Comparison of ENCODE assay signal across 4 worm cellular contexts in genomic region chrII:11221771-11222355, ce11.
A peak's percentile ranks its signal among the peaks of the same experiment; 100 is the strongest.
TF ChIP-seq lines count a peak whose summit lies in the region.

TSS of gene plpr-1 (plus strand) at chrII:11222305.

TF ChIP-seq in whole organism, L4 larva, 104 proteins besides CTCF, POLR2A, EP300 and RAD21:
- TF ChIP-seq lin-29 (GFP tag; IDR thresholded peaks at IDR 0.05; lab: Robert Waterston, UW) (no peak), dmd-8 (GFP tag; IDR thresholded peaks at IDR 0.05; lab: Robert Waterston, UW) (0 out of 2 replicates have a peak, but pooled peaks have one; percentile 22), Y105C5A.15 (GFP tag; IDR thresholded peaks at IDR 0.05; lab: Robert Waterston, UW) (no peak), set-16 (GFP tag; IDR thresholded peaks at IDR 0.05; lab: Robert Waterston, UW) (peak; percentile 75), ZK546.5 (tag; optimal IDR thresholded peaks at IDR 0.05; lab: Kevin White, UChicago) (no peak), lin-38 (GFP tag; IDR thresholded peaks at IDR 0.05; lab: Robert Waterston, UW) (no peak), nhr-10 (tag; optimal IDR thresholded peaks at IDR 0.05; lab: Kevin White, UChicago) (no peak)
TF ChIP-seq in whole organism, L4 larva: peak in this region for 2.

TF ChIP-seq in whole organism, late embryonic, 69 proteins besides CTCF, POLR2A, EP300 and RAD21:
- no peak for TF ChIP-seq ceh-22 (tag; optimal IDR thresholded peaks at IDR 0.05; lab: Kevin White, UChicago)
- TF ChIP-seq ets-4 (tag; optimal IDR thresholded peaks at IDR 0.05; lab: Kevin White, UChicago): peak; percentile 19

TF ChIP-seq in whole organism, mixed stage, embryonic, 35 proteins besides CTCF, POLR2A, EP300 and RAD21:
- TF ChIP-seq ham-2 (GFP tag; optimal IDR thresholded peaks at IDR 0.05; lab: Kevin White, UChicago): no peak
- TF ChIP-seq elt-1 (tag; optimal IDR thresholded peaks at IDR 0.05; lab: Kevin White, UChicago; ENCODE audit: borderline replicate concordance, insufficient read depth): no peak
- peak; percentile 67 for TF ChIP-seq pha-4 (tag; optimal IDR thresholded peaks at IDR 0.05; lab: Kevin White, UChicago)
- TF ChIP-seq unc-120 (tag; optimal IDR thresholded peaks at IDR 0.05; lab: Kevin White, UChicago; ENCODE audit: poor library complexity, severe bottlenecking): no peak
- TF ChIP-seq mls-2 (tag; optimal IDR thresholded peaks at IDR 0.05; lab: Kevin White, UChicago): no peak
- TF ChIP-seq snpc-4 (tag; optimal IDR thresholded peaks at IDR 0.05; lab: Kevin White, UChicago): no peak

TF ChIP-seq in whole organism, young adult, 124 proteins besides CTCF, POLR2A, EP300 and RAD21:
- TF ChIP-seq Y53G8AR.9 (GFP tag; conservative IDR thresholded peaks at IDR 0.05; lab: Robert Waterston, UW) (no peak), egrh-3 (GFP tag; IDR thresholded peaks at IDR 0.05; lab: Robert Waterston, UW) (peak; percentile 21; the same call in 1 of the 2 replicates), zfh-2 (GFP tag; conservative IDR thresholded peaks at IDR 0.05; lab: Robert Waterston, UW) (peak; percentile 74), lag-1 (GFP tag; IDR thresholded peaks at IDR 0.05; lab: Robert Waterston, UW) (no peak), T07F8.4 (tag; optimal IDR thresholded peaks at IDR 0.05; lab: Kevin White, UChicago) (no peak), hlh-12 (tag; optimal IDR thresholded peaks at IDR 0.05; lab: Kevin White, UChicago) (no peak), rec-8 (tag; optimal IDR thresholded peaks at IDR 0.05; lab: Kevin White, UChicago) (no peak), Y79H2A.3 (GFP tag; conservative IDR thresholded peaks at IDR 0.05; lab: Robert Waterston, UW) (no peak), mcd-1 (GFP tag; IDR thresholded peaks at IDR 0.05; lab: Robert Waterston, UW) (no peak), tlf-1 (GFP tag; optimal IDR thresholded peaks at IDR 0.05; lab: Kevin White, UChicago) (no peak), dox-1 (GFP tag; IDR thresholded peaks at IDR 0.05; lab: Robert Waterston, UW) (no peak), ztf-18 (tag; optimal IDR thresholded peaks at IDR 0.05; lab: Kevin White, UChicago) (no peak), cebp-2 (GFP tag; IDR thresholded peaks at IDR 0.05; lab: Robert Waterston, UW) (no peak)
